2 fruit fly cellular contexts compared by ENCODE assay signal in genomic region chr3R:29064682-29065100, dm6.
TF ChIP-seq lines count a peak whose summit lies in the region.

No protein-coding gene starts in this region.

TF ChIP-seq in whole organism, embryonic, 481 proteins besides CTCF, POLR2A, EP300 and RAD21 (continued from another document):
- peak; percentile 74 for TF ChIP-seq CG12155 (GFP tag; optimal IDR thresholded peaks at IDR 0.05; lab: Kevin White, UChicago)
- TF ChIP-seq unpg (GFP tag; optimal IDR thresholded peaks at IDR 0.05; lab: Kevin White, UChicago), result no peak
- no peak for TF ChIP-seq Bgb (GFP tag; IDR thresholded peaks at IDR 0.05; lab: Robert Waterston, UW; ENCODE audit: partially characterized antibody)
- TF ChIP-seq Jarid2 (GFP tag; optimal IDR thresholded peaks at IDR 0.05; lab: Kevin White, UChicago), result no peak
- TF ChIP-seq CG7839 (tag; optimal IDR thresholded peaks at IDR 0.05; lab: Kevin White, UChicago), result no peak
- peak; percentile 8 for TF ChIP-seq CG1603 (tag; optimal IDR thresholded peaks at IDR 0.05; lab: Kevin White, UChicago)
- no peak for TF ChIP-seq CG2875 (GFP tag; optimal IDR thresholded peaks at IDR 0.05; lab: Kevin White, UChicago)
- peak; percentile 10 for TF ChIP-seq phol (tag; optimal IDR thresholded peaks at IDR 0.05; lab: Kevin White, UChicago)
- peak in 1 of 2 experiments; percentile 18 for TF ChIP-seq bsh (GFP tag; optimal IDR thresholded peaks at IDR 0.05; lab: Kevin White, UChicago)
- TF ChIP-seq nau (GFP tag; optimal IDR thresholded peaks at IDR 0.05; lab: Kevin White, UChicago), result peak; percentile 21
- TF ChIP-seq sens (GFP tag; lab: Kevin White, UChicago), result peak; percentile 86
- peak; percentile 13 for TF ChIP-seq gem (tag; optimal IDR thresholded peaks at IDR 0.05; lab: Kevin White, UChicago)
- TF ChIP-seq CG15479 (GFP tag; optimal IDR thresholded peaks at IDR 0.05; lab: Kevin White, UChicago), result peak; percentile 12
- TF ChIP-seq CG12769 (tag; optimal IDR thresholded peaks at IDR 0.05; lab: Kevin White, UChicago), result peak; percentile 72
- no peak for TF ChIP-seq cad (GFP tag; optimal IDR thresholded peaks at IDR 0.05; lab: Kevin White, UChicago)
- TF ChIP-seq CG7745 (tag; optimal IDR thresholded peaks at IDR 0.05; lab: Kevin White, UChicago), result peak; percentile 19
- no peak for TF ChIP-seq aop (GFP tag; IDR thresholded peaks at IDR 0.05; lab: Robert Waterston, UW)
- peak in 1 of 2 experiments; percentile 78 for TF ChIP-seq Hr78 (GFP tag; optimal IDR thresholded peaks at IDR 0.05; lab: Kevin White, UChicago)
- peak; percentile 22 for TF ChIP-seq her (GFP tag; optimal IDR thresholded peaks at IDR 0.05; lab: Kevin White, UChicago)
- no peak for TF ChIP-seq E2f1 (GFP tag; IDR thresholded peaks at IDR 0.05; lab: Robert Waterston, UW)
- TF ChIP-seq CG18599 (GFP tag; optimal IDR thresholded peaks at IDR 0.05; lab: Kevin White, UChicago), result peak; percentile 36
- peak; percentile 8 for TF ChIP-seq grau (tag; optimal IDR thresholded peaks at IDR 0.05; lab: Kevin White, UChicago)
- TF ChIP-seq Hr51 (GFP tag; optimal IDR thresholded peaks at IDR 0.05; lab: Kevin White, UChicago), result peak in 1 of 2 experiments; percentile 24
- TF ChIP-seq nom (GFP tag; optimal IDR thresholded peaks at IDR 0.05; lab: Kevin White, UChicago), result peak; percentile 42
- TF ChIP-seq ewg (GFP tag; optimal IDR thresholded peaks at IDR 0.05; lab: Kevin White, UChicago), result peak; percentile 87
- TF ChIP-seq fd102C (GFP tag; optimal IDR thresholded peaks at IDR 0.05; lab: Kevin White, UChicago), result no peak
- TF ChIP-seq Deaf1 (tag; optimal IDR thresholded peaks at IDR 0.05; lab: Kevin White, UChicago), result peak; percentile 29
- peak; percentile 5 for TF ChIP-seq CG15269 (tag; optimal IDR thresholded peaks at IDR 0.05; lab: Kevin White, UChicago)
- TF ChIP-seq lab (GFP tag; optimal IDR thresholded peaks at IDR 0.05; lab: Kevin White, UChicago), result peak; percentile 45
- no peak for TF ChIP-seq bowl (GFP tag; IDR thresholded peaks at IDR 0.05; lab: Robert Waterston, UW)
- no peak for TF ChIP-seq run (tag; optimal IDR thresholded peaks at IDR 0.05; lab: Kevin White, UChicago)
- TF ChIP-seq yki (optimal IDR thresholded peaks at IDR 0.05; lab: Kevin White, UChicago), result peak; percentile 29
- TF ChIP-seq Sox100B (GFP tag; optimal IDR thresholded peaks at IDR 0.05; lab: Kevin White, UChicago), result no peak
- TF ChIP-seq dpn (GFP tag; optimal IDR thresholded peaks at IDR 0.05; lab: Kevin White, UChicago), result peak in 1 of 2 experiments; percentile 9
- TF ChIP-seq odd (GFP tag; optimal IDR thresholded peaks at IDR 0.05; lab: Kevin White, UChicago), result peak; percentile 4
- peak; percentile 14 for TF ChIP-seq kni (GFP tag; optimal IDR thresholded peaks at IDR 0.05; lab: Kevin White, UChicago)
- TF ChIP-seq Trl (optimal IDR thresholded peaks at IDR 0.05; lab: Kevin White, UChicago), result peak; percentile 83 to 90
- no peak for TF ChIP-seq Trl (GFP tag; optimal IDR thresholded peaks at IDR 0.05; lab: Kevin White, UChicago)
- no peak for TF ChIP-seq CG12236 (GFP tag; optimal IDR thresholded peaks at IDR 0.05; lab: Kevin White, UChicago)
- no peak for TF ChIP-seq bcd (GFP tag; optimal IDR thresholded peaks at IDR 0.05; lab: Kevin White, UChicago)
- peak; percentile 7 for TF ChIP-seq D19A (tag; optimal IDR thresholded peaks at IDR 0.05; lab: Kevin White, UChicago)
- TF ChIP-seq NfI (GFP tag; optimal IDR thresholded peaks at IDR 0.05; lab: Kevin White, UChicago), result peak; percentile 3
- TF ChIP-seq CG14667 (GFP tag; IDR thresholded peaks at IDR 0.05; lab: Robert Waterston, UW), result no peak
- TF ChIP-seq Neu2 (GFP tag; optimal IDR thresholded peaks at IDR 0.05; lab: Kevin White, UChicago; ENCODE audit: borderline replicate concordance), result no peak
- TF ChIP-seq sd (tag; optimal IDR thresholded peaks at IDR 0.05; lab: Kevin White, UChicago), result no peak
- TF ChIP-seq Lim3 (GFP tag; IDR thresholded peaks at IDR 0.05; lab: Robert Waterston, UW), result no peak
- no peak for TF ChIP-seq CG9437 (GFP tag; optimal IDR thresholded peaks at IDR 0.05; lab: Kevin White, UChicago)
- TF ChIP-seq CG5245 (GFP tag; optimal IDR thresholded peaks at IDR 0.05; lab: Kevin White, UChicago), result peak; percentile 2
- TF ChIP-seq Blimp-1 (GFP tag; optimal IDR thresholded peaks at IDR 0.05; lab: Kevin White, UChicago), result peak; percentile 78
- peak; percentile 4 for TF ChIP-seq nerfin-1 (tag; optimal IDR thresholded peaks at IDR 0.05; lab: Kevin White, UChicago)
- peak; percentile 68 for TF ChIP-seq CG3163 (GFP tag; optimal IDR thresholded peaks at IDR 0.05; lab: Kevin White, UChicago)
- no peak for TF ChIP-seq cato (GFP tag; optimal IDR thresholded peaks at IDR 0.05; lab: Kevin White, UChicago; ENCODE audit: borderline replicate concordance)
- TF ChIP-seq Dip3 (GFP tag; optimal IDR thresholded peaks at IDR 0.05; lab: Kevin White, UChicago), result no peak

TF ChIP-seq in whole organism, prepupa, 60 proteins besides CTCF, POLR2A, EP300 and RAD21 (continued from another document):
- TF ChIP-seq fd85E (GFP tag; optimal IDR thresholded peaks at IDR 0.05; lab: Kevin White, UChicago) (no peak), spab (GFP tag; optimal IDR thresholded peaks at IDR 0.05; lab: Kevin White, UChicago) (peak; percentile 12), net (GFP tag; optimal IDR thresholded peaks at IDR 0.05; lab: Kevin White, UChicago) (peak; percentile 73), CG3919 (GFP tag; optimal IDR thresholded peaks at IDR 0.05; lab: Kevin White, UChicago) (peak; percentile 55), CG32006 (GFP tag; optimal IDR thresholded peaks at IDR 0.05; lab: Kevin White, UChicago) (peak; percentile 52), CG7368 (GFP tag; optimal IDR thresholded peaks at IDR 0.05; lab: Kevin White, UChicago) (no peak), CG1621 (tag; optimal IDR thresholded peaks at IDR 0.05; lab: Kevin White, UChicago) (peak; percentile 15), Met (GFP tag; optimal IDR thresholded peaks at IDR 0.05; lab: Kevin White, UChicago) (peak; percentile 30), CG16779 (tag; optimal IDR thresholded peaks at IDR 0.05; lab: Kevin White, UChicago) (no peak), Hr39 (GFP tag; optimal IDR thresholded peaks at IDR 0.05; lab: Kevin White, UChicago) (peak; percentile 28), Ets21C (GFP tag; optimal IDR thresholded peaks at IDR 0.05; lab: Kevin White, UChicago) (no peak), Lpt (GFP tag; optimal IDR thresholded peaks at IDR 0.05; lab: Kevin White, UChicago) (peak; percentile 35), dsx (GFP tag; optimal IDR thresholded peaks at IDR 0.05; lab: Kevin White, UChicago; ENCODE audit: poor library complexity, severe bottlenecking) (peak; percentile 62), esn (GFP tag; optimal IDR thresholded peaks at IDR 0.05; lab: Kevin White, UChicago) (peak; percentile 44), Hr4 (GFP tag; optimal IDR thresholded peaks at IDR 0.05; lab: Kevin White, UChicago) (peak; percentile 49), Gug (GFP tag; IDR thresholded peaks at IDR 0.05; lab: Robert Waterston, UW) (no peak), Eip75B (GFP tag; optimal IDR thresholded peaks at IDR 0.05; lab: Kevin White, UChicago) (peak; percentile 54), CG8632 (GFP tag; optimal IDR thresholded peaks at IDR 0.05; lab: Kevin White, UChicago) (peak; percentile 43), eg (GFP tag; IDR thresholded peaks at IDR 0.05; lab: Robert Waterston, UW) (no peak), svp (GFP tag; lab: Kevin White, UChicago) (peak; percentile 94), CG8319 (GFP tag; optimal IDR thresholded peaks at IDR 0.05; lab: Kevin White, UChicago) (peak; percentile 26), Sox14 (GFP tag; optimal IDR thresholded peaks at IDR 0.05; lab: Kevin White, UChicago) (peak; percentile 23), CG9139 (GFP tag; optimal IDR thresholded peaks at IDR 0.05; lab: Kevin White, UChicago) (peak; percentile 29), achi (GFP tag; optimal IDR thresholded peaks at IDR 0.05; lab: Kevin White, UChicago) (peak; percentile 40), CG31627 (GFP tag; optimal IDR thresholded peaks at IDR 0.05; lab: Kevin White, UChicago) (peak; percentile 24), Ets96B (tag; optimal IDR thresholded peaks at IDR 0.05; lab: Kevin White, UChicago) (peak; percentile 33), CG6808 (GFP tag; optimal IDR thresholded peaks at IDR 0.05; lab: Kevin White, UChicago) (peak; percentile 0), lz (GFP tag; optimal IDR thresholded peaks at IDR 0.05; lab: Kevin White, UChicago) (peak; percentile 31), ss (GFP tag; optimal IDR thresholded peaks at IDR 0.05; lab: Kevin White, UChicago) (peak in 1 of 2 experiments; percentile 34), salr (GFP tag; optimal IDR thresholded peaks at IDR 0.05; lab: Kevin White, UChicago) (peak in 1 of 2 experiments; percentile 35), CG6854 (GFP tag; optimal IDR thresholded peaks at IDR 0.05; lab: Kevin White, UChicago) (peak; percentile 10), CG11294 (GFP tag; IDR thresholded peaks at IDR 0.05; lab: Robert Waterston, UW) (no peak), acj6 (GFP tag; optimal IDR thresholded peaks at IDR 0.05; lab: Kevin White, UChicago) (peak; percentile 22), Eip93F (GFP tag; optimal IDR thresholded peaks at IDR 0.05; lab: Kevin White, UChicago) (no peak), cyc (GFP tag; optimal IDR thresholded peaks at IDR 0.05; lab: Kevin White, UChicago) (peak; percentile 24), CG10631 (GFP tag; optimal IDR thresholded peaks at IDR 0.05; lab: Kevin White, UChicago) (peak; percentile 18), vri (GFP tag; optimal IDR thresholded peaks at IDR 0.05; lab: Kevin White, UChicago) (peak; percentile 44), dac (GFP tag; optimal IDR thresholded peaks at IDR 0.05; lab: Kevin White, UChicago) (peak; percentile 29), Sox15 (GFP tag; optimal IDR thresholded peaks at IDR 0.05; lab: Kevin White, UChicago) (no peak)
